Worm (Caenorhabditis elegans) whole organism, L4/young adult: ENCODE data around the gene T10B10.4.

Experiments used
- W03F9.2 ChIP-seq: fragments of 150-350 bp; optimal IDR thresholded peaks from 2 replicates; lab custom pipeline; 2014; ENCODE audit warnings: missing biosample characterization, missing genetic modification characterization
- dao-5 ChIP-seq: sonication (generic microtip); optimal IDR thresholded peaks from 2 replicates; lab custom pipeline; 2016; ENCODE audit warnings: missing genotype, missing genetic modification characterization, moderate library complexity, missing compliant biosample characterization
- him-1 ChIP-seq: sonication (generic microtip); optimal IDR thresholded peaks from 2 replicates; lab custom pipeline; 2016; ENCODE audit warnings: missing genotype, missing genetic modification reagents, missing genetic modification characterization, missing compliant biosample characterization

T10B10.4 gene

ce11 chrX:15189823-15190222 lies at the start of gene T10B10.4:
T10B10.4 (plus strand) TSS chrX:15190123.
- no peak for TF ChIP-seq him-1
- no peak for TF ChIP-seq W03F9.2
- no peak for TF ChIP-seq dao-5 (tag; lab: Kevin White, UChicago)

DNA sequence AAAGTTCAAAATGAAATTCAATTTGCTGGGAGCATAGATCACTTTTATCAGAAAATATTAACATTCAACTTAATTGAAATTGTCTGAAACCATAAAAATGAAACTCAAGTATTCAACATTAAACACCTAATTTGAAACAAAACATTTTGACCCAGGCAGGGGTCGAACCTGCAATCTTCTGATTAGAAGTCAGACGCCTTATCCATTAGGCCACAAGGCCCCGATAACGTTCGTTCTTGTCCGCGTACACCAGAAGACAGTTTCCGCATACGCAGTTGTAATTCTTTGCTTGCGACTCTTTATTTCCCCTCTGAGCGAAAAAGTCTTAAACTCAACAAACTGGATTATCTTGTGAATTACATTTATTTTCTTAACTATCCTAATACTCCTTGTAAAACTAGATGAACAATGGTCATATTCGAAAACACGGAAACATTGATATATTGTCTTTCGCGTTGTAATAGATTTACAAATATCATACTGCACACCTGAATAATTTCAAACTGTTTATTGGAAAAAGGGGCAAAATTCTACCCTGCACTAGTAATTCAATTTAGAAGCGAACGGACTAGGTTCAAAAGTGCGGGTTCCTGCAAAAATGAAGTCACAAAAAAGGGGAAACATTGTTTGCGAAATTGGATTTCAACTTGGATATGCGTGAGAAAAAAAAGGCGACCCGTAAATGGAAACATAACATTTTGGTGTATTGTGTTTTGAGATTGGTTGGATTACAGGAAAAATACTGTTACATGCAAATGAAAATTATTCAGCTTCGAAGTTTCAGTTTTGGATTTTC lies 43.3 kb upstream of the T10B10.4 start:
- TF ChIP-seq him-1 (no peak), W03F9.2 (no peak), dao-5 (tag; lab: Kevin White, UChicago) (no peak)

DNA sequence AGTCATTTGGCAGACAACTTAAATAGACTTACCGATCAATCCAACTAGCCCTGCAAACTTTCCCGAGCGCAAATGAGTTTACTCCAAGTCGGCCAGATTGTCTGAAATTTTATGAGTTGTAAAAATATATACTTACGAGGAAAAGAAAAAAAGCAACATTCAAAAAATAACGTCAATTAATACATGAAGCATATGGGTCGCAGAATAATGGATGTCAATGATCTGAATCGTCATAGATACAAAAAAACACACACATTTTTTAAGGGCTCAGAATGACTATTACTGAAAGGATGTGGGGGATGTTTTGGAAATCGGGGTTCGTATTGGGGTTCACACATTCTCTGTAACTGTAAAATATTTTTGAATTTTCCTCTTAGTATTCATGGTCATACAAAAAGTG lies 42.3 kb upstream of the T10B10.4 start, which contains the start of gene unc-7:
TSS of gene unc-7 (minus strand) at position 101 of the 400 bp plus-strand sequence.
- TF ChIP-seq W03F9.2, result no peak
- TF ChIP-seq him-1, result no peak
- TF ChIP-seq dao-5 (tag; lab: Kevin White, UChicago), result no peak

DNA sequence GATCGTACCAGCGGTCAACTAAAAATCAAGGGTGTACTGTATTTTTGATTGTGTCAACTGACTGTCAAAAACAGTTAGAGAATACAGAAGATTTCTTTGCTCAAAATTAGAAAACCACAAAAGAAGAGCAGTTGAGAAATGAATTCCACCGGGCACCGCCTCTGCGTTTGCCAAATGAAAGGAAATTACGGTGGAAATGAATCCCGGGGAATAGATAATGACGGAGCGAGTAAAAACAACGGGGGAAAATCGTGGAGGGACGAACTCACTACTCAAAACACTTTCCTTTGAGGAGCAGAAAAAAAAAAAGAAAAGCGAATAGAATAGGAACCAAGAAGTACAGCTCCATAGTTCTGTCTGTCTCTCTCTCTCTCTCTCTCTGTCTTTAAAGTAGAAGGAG lies 41.5 kb upstream of the T10B10.4 start:
- TF ChIP-seq dao-5 (tag; lab: Kevin White, UChicago), result no peak
- TF ChIP-seq him-1, result no peak
- no peak for TF ChIP-seq W03F9.2

DNA sequence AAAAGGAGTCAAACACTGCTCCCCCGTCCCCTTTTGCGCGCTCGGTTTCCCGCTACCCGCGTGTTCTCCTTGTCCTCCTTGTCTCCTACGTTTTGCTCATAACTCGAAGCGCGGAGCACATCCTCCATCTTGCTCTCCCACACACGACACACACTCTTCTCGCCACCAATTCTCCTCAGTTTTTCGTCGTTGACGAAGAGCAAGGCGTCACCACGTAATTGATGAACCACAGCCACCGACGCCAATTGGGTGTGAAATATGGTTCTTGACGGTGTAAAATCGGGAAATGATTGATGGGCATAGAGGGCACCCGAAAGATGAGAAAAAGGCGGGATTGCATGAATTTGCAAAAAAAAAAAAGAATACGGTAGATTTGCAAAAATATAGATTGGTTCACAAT lies 41.1 kb upstream of the T10B10.4 start:
- TF ChIP-seq W03F9.2 (no peak), dao-5 (tag; lab: Kevin White, UChicago) (no peak), him-1 (no peak)

DNA sequence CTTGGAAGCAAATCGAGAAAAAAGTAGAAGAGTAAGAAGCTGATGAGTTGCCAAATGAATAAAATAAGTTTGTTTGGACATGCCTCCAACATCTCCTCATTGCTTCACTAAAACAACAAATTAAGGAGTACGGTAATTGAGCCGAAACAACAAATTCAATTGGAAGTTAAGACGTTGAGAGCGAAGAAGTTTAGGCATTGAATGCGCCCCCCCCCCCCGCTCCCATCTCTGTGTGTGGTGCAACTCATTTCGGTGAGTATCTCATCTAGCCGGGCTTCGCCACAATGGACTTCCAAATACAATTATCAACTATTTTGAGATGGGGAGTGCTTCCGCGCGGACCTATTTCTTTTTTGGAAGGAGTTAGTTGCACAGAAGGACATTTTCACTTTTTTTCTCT lies 34.9 kb upstream of the T10B10.4 start:
- TF ChIP-seq W03F9.2 (no peak), dao-5 (tag; lab: Kevin White, UChicago) (no peak), him-1 (no peak)

DNA sequence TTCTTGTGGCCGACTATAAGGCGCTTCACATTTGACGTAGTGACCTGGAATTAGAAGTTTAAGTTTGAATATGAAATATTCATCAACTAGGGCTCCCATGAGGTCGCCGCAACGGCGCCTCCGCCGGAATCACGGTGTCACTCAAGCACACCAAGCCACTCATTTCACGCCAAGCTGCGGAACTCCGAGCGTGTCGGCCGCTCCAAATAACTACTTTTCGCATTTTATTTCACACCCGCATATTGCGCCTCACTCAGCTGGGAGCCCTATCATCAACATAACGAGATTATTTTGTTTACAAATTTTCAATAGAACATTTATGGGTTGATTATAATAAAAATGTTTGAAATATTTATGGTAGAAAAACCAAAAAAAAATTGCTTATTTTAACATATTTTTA lies 32.1 kb upstream of the T10B10.4 start:
- TF ChIP-seq W03F9.2 (no peak), him-1 (no peak), dao-5 (tag; lab: Kevin White, UChicago) (no peak)

- TF ChIP-seq W03F9.2 (no peak), dao-5 (tag; lab: Kevin White, UChicago) (no peak), him-1 (no peak)
Observed at ce11 chrX:15158699-15159312, 31.1 kb upstream of the T10B10.4 start, which contains the start of gene C11G10.1. C11G10.1 (minus strand) TSS chrX:15158749.

DNA sequence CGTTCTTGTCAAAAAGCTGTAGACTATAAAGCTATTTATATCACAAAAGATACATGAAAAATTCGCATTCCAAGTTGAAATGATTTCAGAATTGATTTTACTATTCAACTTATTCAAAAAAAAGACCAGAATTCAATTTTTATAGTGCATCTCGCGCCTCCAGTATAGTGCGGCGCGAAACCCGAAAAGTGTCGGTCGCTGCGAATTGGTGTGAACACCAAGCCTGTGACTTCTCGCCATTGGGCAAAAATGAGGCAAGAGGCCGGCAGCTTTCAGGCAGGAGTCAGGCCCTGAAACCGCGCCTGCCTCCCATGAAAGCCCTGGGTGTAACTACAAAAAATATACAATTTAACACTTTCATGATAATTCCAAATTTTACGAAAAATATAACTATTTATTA lies 30.6 kb upstream of the T10B10.4 start:
- no peak for TF ChIP-seq W03F9.2
- no peak for TF ChIP-seq dao-5 (tag; lab: Kevin White, UChicago)
- TF ChIP-seq him-1, result no peak

DNA sequence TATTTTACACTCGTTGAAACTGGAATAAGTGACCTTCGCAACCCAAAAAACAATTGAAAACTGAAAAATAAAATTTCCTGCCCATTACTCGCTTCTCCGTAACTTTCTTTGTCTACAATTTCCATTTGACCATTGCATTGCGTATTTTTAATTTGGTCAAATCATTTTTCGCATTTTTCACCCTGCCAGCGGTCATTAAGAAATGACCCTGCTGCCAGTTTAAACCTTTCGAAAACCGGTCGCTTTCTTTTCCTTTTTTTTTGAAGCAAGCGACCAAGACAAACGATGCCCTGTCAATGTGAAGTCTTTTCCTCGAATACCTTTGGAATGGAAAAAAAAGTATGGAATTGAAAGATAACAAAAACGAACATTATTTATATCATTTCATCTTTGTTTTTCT lies 29.0 kb upstream of the T10B10.4 start:
- TF ChIP-seq him-1 (no peak), dao-5 (tag; lab: Kevin White, UChicago) (no peak), W03F9.2 (no peak)

- TF ChIP-seq him-1 (no peak), W03F9.2 (no peak), dao-5 (tag; lab: Kevin White, UChicago) (no peak)
Observed at ce11 chrX:15163118-15163517, 26.8 kb upstream of the T10B10.4 start.

DNA sequence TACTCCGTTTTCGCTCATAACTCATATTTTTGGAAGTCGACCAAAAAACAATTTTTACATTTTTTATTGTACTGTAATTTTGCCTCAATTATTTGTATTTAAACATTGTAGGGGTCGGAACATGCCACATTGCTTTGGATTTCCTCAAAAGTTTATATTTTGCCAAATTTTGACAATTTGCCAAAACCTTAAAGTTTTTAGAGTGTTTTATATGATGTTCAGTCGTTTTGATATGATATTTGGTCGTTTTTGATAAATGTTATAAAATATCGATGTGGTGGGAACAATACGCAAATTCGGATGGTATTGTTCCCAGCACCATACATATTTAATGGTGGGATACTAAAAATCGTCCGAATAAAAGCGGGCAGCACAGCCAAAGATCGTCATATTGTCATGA lies 25.8 kb upstream of the T10B10.4 start, which contains the start of gene T10B10.9:
TSS of gene T10B10.9 (plus strand) at position 301 of the 400 bp plus-strand sequence.
- TF ChIP-seq him-1, result no peak
- no peak for TF ChIP-seq W03F9.2
- no peak for TF ChIP-seq dao-5 (tag; lab: Kevin White, UChicago)

ce11 chrX:15166122-15166521 lies 23.8 kb upstream of the T10B10.4 start, which contains the start of gene T10B10.8:
T10B10.8 (minus strand) TSS chrX:15166222.
- TF ChIP-seq W03F9.2, result no peak
- no peak for TF ChIP-seq him-1
- no peak for TF ChIP-seq dao-5 (tag; lab: Kevin White, UChicago)

DNA sequence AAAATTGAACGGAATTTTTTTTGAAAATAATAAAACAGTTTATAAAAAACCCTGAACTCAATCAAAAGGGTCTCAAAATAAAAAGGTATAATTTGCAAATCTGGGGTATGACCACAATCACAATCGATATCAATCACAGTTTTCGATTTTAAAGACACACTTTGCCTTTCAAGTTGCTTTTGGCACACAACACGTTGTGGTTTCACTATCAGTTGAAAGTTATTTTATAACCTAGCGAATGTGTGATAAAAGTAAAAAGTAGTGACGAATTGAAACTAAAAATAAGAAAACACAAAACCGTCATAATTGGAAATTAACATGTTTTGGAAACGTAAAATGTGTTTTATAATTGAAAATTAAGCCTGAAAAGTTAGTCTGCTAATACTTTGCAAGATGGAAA lies 22.2 kb upstream of the T10B10.4 start:
- TF ChIP-seq W03F9.2 (no peak), him-1 (no peak), dao-5 (tag; lab: Kevin White, UChicago) (no peak)

- TF ChIP-seq dao-5 (tag; lab: Kevin White, UChicago) (no peak), him-1 (no peak), W03F9.2 (no peak)
Observed at ce11 chrX:15168424-15168823, 21.5 kb upstream of the T10B10.4 start, which contains the start of gene ocr-3. ocr-3 (plus strand) TSS chrX:15168724.
